Fruit fly (Drosophila melanogaster) whole organism, wandering third instar larva: ENCODE results near the gene Ugt36F1.

Experiments
- CrebA ChIP-seq: fragments of 200-800 bp; sonication (Bioruptor generic); optimal IDR thresholded peaks from 2 replicates; lab custom pipeline; 2016; ENCODE audit warnings: missing biosample characterization, mild to moderate bottlenecking, missing genetic modification characterization, borderline replicate concordance
- Hnf4 ChIP-seq: fragments of 200-800 bp; sonication (Bioruptor generic); optimal IDR thresholded peaks from 2 replicates; lab custom pipeline; 2016; ENCODE audit warnings: missing biosample characterization, mild to moderate bottlenecking, missing genetic modification characterization
- Hr78 ChIP-seq: fragments of >200 bp; optimal IDR thresholded peaks from 2 replicates; lab custom pipeline; 2017; ENCODE audit warnings: missing biosample characterization, missing genetic modification characterization
- Mio ChIP-seq: sonication (Bioruptor generic); optimal IDR thresholded peaks from 2 replicates; lab custom pipeline; 2016; ENCODE audit warnings: missing biosample characterization, missing genetic modification characterization
- OdsH ChIP-seq: fragments of 200-800 bp; sonication (Bioruptor generic); optimal IDR thresholded peaks from 2 replicates; lab custom pipeline; 2016; ENCODE audit warnings: missing biosample characterization, mild to moderate bottlenecking, missing genetic modification characterization
- Rel ChIP-seq, 2 experiments: fragments of 200-800 bp; sonication (Bioruptor generic) in 1 of 2; optimal IDR thresholded peaks; 2 replicates in 1 of 2; 3 replicates in 1 of 2; lab custom pipeline; 2016 to 2019; ENCODE audit warnings: mild to moderate bottlenecking in 2 of 2, missing biosample characterization in 2 of 2, missing genetic modification characterization in 2 of 2, moderate library complexity in 1 of 2
- dl ChIP-seq, 2 experiments: fragments of 175-275, 200-275 bp in 1 of 2; fragments of 200-275 bp in 1 of 2; sonication (Bioruptor generic); optimal IDR thresholded peaks; lab custom pipeline; 2018; ENCODE audit warnings: mild to moderate bottlenecking in 2 of 2, missing biosample characterization in 2 of 2, missing genetic modification characterization in 2 of 2, moderate library complexity in 2 of 2; ENCODE audit not compliant: partially characterized antibody in 2 of 2, insufficient read depth in 1 of 2
- h ChIP-seq: fragments of 200-800 bp; sonication (Bioruptor generic); optimal IDR thresholded peaks from 3 replicates; lab custom pipeline; 2016; ENCODE audit warnings: missing biosample characterization, mild to moderate bottlenecking, missing genetic modification characterization
- lola ChIP-seq: fragments of >200 bp; optimal IDR thresholded peaks from 2 replicates; lab custom pipeline; 2017; ENCODE audit warnings: missing biosample characterization, missing genetic modification characterization
- pan ChIP-seq: fragments of >200 bp; optimal IDR thresholded peaks from 2 replicates; lab custom pipeline; 2017
- rgr ChIP-seq: fragments of 200-800 bp; sonication (Bioruptor generic); optimal IDR thresholded peaks from 3 replicates; lab custom pipeline; 2016; ENCODE audit warnings: missing biosample characterization, mild to moderate bottlenecking, missing genetic modification characterization
- sv ChIP-seq: fragments of 200-800 bp; sonication (Bioruptor generic); optimal IDR thresholded peaks from 3 replicates; lab custom pipeline; 2016; ENCODE audit warnings: missing biosample characterization, missing genetic modification characterization
- tai ChIP-seq: sonication (Bioruptor generic); optimal IDR thresholded peaks from 2 replicates; lab custom pipeline; 2016; ENCODE audit warnings: missing biosample characterization, missing genetic modification characterization
- usp ChIP-seq: fragments of >200 bp; optimal IDR thresholded peaks from 2 replicates; lab custom pipeline; 2017; ENCODE audit warnings: missing biosample characterization, missing genetic modification characterization

DNA sequence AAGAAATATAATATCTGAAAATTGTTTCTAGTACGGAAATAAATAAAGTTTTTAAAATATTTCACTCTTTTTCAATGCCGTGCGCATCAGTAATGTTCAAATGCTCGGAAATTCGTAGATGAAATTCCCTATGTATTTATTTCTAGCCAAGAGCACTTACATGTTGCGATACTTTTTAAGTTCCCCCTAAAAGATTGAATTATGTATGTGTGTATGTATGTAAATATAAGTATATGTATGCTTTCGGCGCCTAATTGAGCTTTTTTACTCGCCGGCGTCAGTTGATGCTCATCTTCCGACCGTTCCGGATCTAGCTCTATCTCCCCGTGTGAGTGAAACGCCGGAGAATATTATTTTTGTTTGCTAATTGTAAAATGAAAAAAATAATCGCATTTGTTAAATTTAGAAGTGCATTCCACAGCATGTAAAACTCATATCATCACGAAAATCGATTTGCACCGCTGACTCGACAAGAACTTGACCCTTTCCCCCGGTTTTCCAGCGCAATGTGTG lies 7.4 kb downstream of the Ugt36F1 start, which contains the start of gene Ugt36E1:
- no peak for TF ChIP-seq usp
- TF ChIP-seq CrebA = no peak
- no peak for TF ChIP-seq Hr78 (GFP tag; lab: Kevin White, UChicago)
- TF ChIP-seq dl (GFP tag; optimal IDR thresholded peaks at IDR 0.05; lab: Kevin White, UChicago; ENCODE audit: insufficient read depth in 1 of 2, partially characterized antibody in 2 of 2) = no peak
- TF ChIP-seq h (GFP tag; lab: Kevin White, UChicago) = no peak
- TF ChIP-seq sv (GFP tag; lab: Kevin White, UChicago) = no peak
- TF ChIP-seq lola (GFP tag; lab: Kevin White, UChicago) = no peak
- no peak for TF ChIP-seq Rel (GFP tag; optimal IDR thresholded peaks at IDR 0.05; lab: Kevin White, UChicago)
- no peak for TF ChIP-seq Rel (tag; optimal IDR thresholded peaks at IDR 0.05; lab: Kevin White, UChicago)
- TF ChIP-seq Hnf4 (GFP tag; lab: Kevin White, UChicago) = no peak
- no peak for TF ChIP-seq rgr
- no peak for TF ChIP-seq pan (lab: Kevin White, UChicago)
- no peak for TF ChIP-seq tai (GFP tag; lab: Kevin White, UChicago)
- TF ChIP-seq Mio (GFP tag; lab: Kevin White, UChicago) = no peak
- no peak for TF ChIP-seq OdsH (GFP tag; lab: Kevin White, UChicago)
